Worm (Caenorhabditis elegans) whole organism, L3 larva: Measurements from ENCODE around the gene crn-3.
A peak's percentile ranks its signal among the peaks of the same experiment; 100 is the strongest.

ENCODE experiments used
- R02D3.7 ChIP-seq: fragments of 150-350 bp; optimal IDR thresholded peaks from 2 replicates; lab custom pipeline; 2014; ENCODE audit warnings: missing biosample characterization, missing genetic modification characterization
- ama-1 ChIP-seq: fragments of 150-350 bp; optimal IDR thresholded peaks from 2 replicates; lab custom pipeline; 2018
- ceh-82 ChIP-seq: fragments of 150-350 bp; optimal IDR thresholded peaks from 2 replicates; lab custom pipeline; 2014; ENCODE audit warnings: missing biosample characterization, missing genetic modification characterization
- hmg-11 ChIP-seq: sonication (generic microtip); optimal IDR thresholded peaks from 2 replicates; lab custom pipeline; 2016; ENCODE audit warnings: missing genetic modification characterization, missing compliant biosample characterization
- lin-15B ChIP-seq: fragments of 150-350 bp; optimal IDR thresholded peaks from 2 replicates; lab custom pipeline; 2014; ENCODE audit warnings: missing biosample characterization, missing genetic modification characterization
- nhr-11 ChIP-seq: fragments of 150-350 bp; optimal IDR thresholded peaks from 2 replicates; lab custom pipeline; 2014; ENCODE audit warnings: missing biosample characterization, missing genetic modification characterization
- nhr-77 ChIP-seq: fragments of 150-350 bp; optimal IDR thresholded peaks from 2 replicates; lab custom pipeline; 2014; ENCODE audit warnings: missing biosample characterization, missing genetic modification characterization
- pha-4 ChIP-seq: fragments of 150-350 bp; optimal IDR thresholded peaks from 2 replicates; lab custom pipeline; 2014; ENCODE audit warnings: missing biosample characterization, missing genetic modification reagents, missing genetic modification characterization
- skn-1 ChIP-seq: fragments of 150-350 bp; optimal IDR thresholded peaks from 2 replicates; lab custom pipeline; 2014; ENCODE audit warnings: missing biosample characterization, missing genetic modification characterization
- tbx-2 ChIP-seq: sonication (generic microtip); optimal IDR thresholded peaks from 2 replicates; lab custom pipeline; 2016; ENCODE audit warnings: mild to moderate bottlenecking, missing genetic modification characterization, missing compliant biosample characterization
- ztf-11 ChIP-seq: fragments of 150-350 bp; optimal IDR thresholded peaks from 2 replicates; lab custom pipeline; 2014; ENCODE audit warnings: missing biosample characterization, missing genetic modification characterization

ce11 chrII:10607238-10607961 lies 19.6 kb downstream of the crn-3 start, which contains the start of gene ccm-3:
- TF ChIP-seq nhr-11 (no peak), ztf-11 (tag; lab: Kevin White, UChicago) (no peak), pha-4 (tag; lab: Kevin White, UChicago) (peak; percentile 80), skn-1 (tag; lab: Kevin White, UChicago) (no peak), hmg-11 (tag; lab: Kevin White, UChicago) (peak; percentile 1), ceh-82 (tag; lab: Kevin White, UChicago) (no peak), lin-15B (tag; lab: Kevin White, UChicago) (peak; percentile 72), R02D3.7 (tag; lab: Kevin White, UChicago) (no peak), ama-1 (lab: Kevin White, UChicago) (no peak), nhr-77 (tag; lab: Kevin White, UChicago) (no peak), tbx-2 (tag; lab: Kevin White, UChicago) (no peak)
